Worm (Caenorhabditis elegans) whole organism, L1 larva: ENCODE data around the gene C08F8.15.

Source experiments
- aly-2 ChIP-seq: fragments of 150-350 bp; optimal IDR thresholded peaks from 2 replicates; lab custom pipeline; 2014; ENCODE audit warnings: missing biosample characterization, missing genetic modification characterization
- ceh-82 ChIP-seq, 3 experiments: fragments of 150-350 bp in 1 of 3; sonication (generic microtip) in 2 of 3; optimal IDR thresholded peaks; 2 replicates each; lab custom pipeline; 2014 to 2017; ENCODE audit warnings: missing biosample characterization in 3 of 3, missing genetic modification characterization in 3 of 3
- efl-1 ChIP-seq, 4 experiments: fragments of 150-350 bp; optimal IDR thresholded peaks in 3 of 4; peaks in 1 of 4; 1 replicate in 1 of 4; 2 replicates in 3 of 4; lab custom pipeline; 2014; ENCODE audit warnings: missing biosample characterization in 2 of 4, missing genetic modification characterization in 2 of 4, missing genetic modification reagents in 2 of 4
- fkh-10 ChIP-seq: sonication (generic microtip); optimal IDR thresholded peaks from 2 replicates; lab custom pipeline; 2017; ENCODE audit warnings: missing biosample characterization, missing genetic modification reagents, missing genetic modification characterization
- lin-15B ChIP-seq: fragments of 150-350 bp; sonication (generic microtip); optimal IDR thresholded peaks from 3 replicates; lab custom pipeline; 2014; ENCODE audit warnings: missing biosample characterization, missing genetic modification characterization
- mab-9 ChIP-seq: fragments of 200-800 bp; sonication (Bioruptor generic); IDR thresholded peaks from 2 replicates; pipeline ENCODE4 v1.3.6; 2022; ENCODE audit warnings: missing genetic modification reagents, missing genetic modification characterization, missing compliant biosample characterization
- mdl-1 ChIP-seq, 2 experiments: fragments of 150-350 bp; optimal IDR thresholded peaks; 2 replicates each; lab custom pipeline; 2014 to 2017; ENCODE audit warnings: missing biosample characterization in 2 of 2, missing genetic modification characterization in 2 of 2, inconsistent platforms in 1 of 2
- nhr-12 ChIP-seq: sonication (generic microtip); optimal IDR thresholded peaks from 2 replicates; lab custom pipeline; 2017; ENCODE audit warnings: missing biosample characterization, missing genetic modification characterization
- nhr-237 ChIP-seq: fragments of 150-350 bp; optimal IDR thresholded peaks from 2 replicates; lab custom pipeline; 2014; ENCODE audit warnings: missing biosample characterization, missing genetic modification characterization
- nhr-76 ChIP-seq: sonication (generic microtip); optimal IDR thresholded peaks from 2 replicates; lab custom pipeline; 2017; ENCODE audit warnings: missing biosample characterization, missing genetic modification characterization
- nhr-90 ChIP-seq: sonication (generic microtip); optimal IDR thresholded peaks from 2 replicates; lab custom pipeline; 2016; ENCODE audit warnings: mild to moderate bottlenecking, missing genetic modification characterization, missing compliant biosample characterization; ENCODE audit not compliant: poor library complexity
- unc-62 ChIP-seq: fragments of 150-350 bp; optimal IDR thresholded peaks from 2 replicates; lab custom pipeline; 2014; ENCODE audit warnings: missing biosample characterization, missing genetic modification reagents, missing genetic modification characterization

ce11 chrIV:11126028-11126427, 34.6 kb downstream of the C08F8.15 start:
- TF ChIP-seq nhr-237 (no peak), nhr-90 (no peak), unc-62 (GFP tag; lab: Kevin White, UChicago) (no peak), aly-2 (no peak), lin-15B (tag; lab: Kevin White, UChicago) (no peak), efl-1 (optimal IDR thresholded peaks at IDR 0.05; lab: Kevin White, UChicago) (no peak), efl-1 (GFP tag; optimal IDR thresholded peaks at IDR 0.05 in 1 of 2; lab: Kevin White, UChicago) (no peak), ceh-82 (tag; optimal IDR thresholded peaks at IDR 0.05; lab: Kevin White, UChicago) (no peak), nhr-76 (tag; lab: Kevin White, UChicago) (no peak), fkh-10 (GFP tag; lab: Kevin White, UChicago) (no peak), mdl-1 (tag; optimal IDR thresholded peaks at IDR 0.05; lab: Kevin White, UChicago) (no peak), mab-9 (GFP tag; lab: Robert Waterston, UW) (no peak), nhr-12 (tag; lab: Kevin White, UChicago) (no peak)
